Fruit fly (Drosophila melanogaster): ENCODE data around the gene kek6.
A peak's percentile ranks its signal among the peaks of the same experiment; 100 is the strongest.

The kek6 gene

dm6 chr3R:31616001-31616400 lies 5.9 kb upstream of the kek6 start, which contains the start of the genes Mnat9 and CG1792 (continued):
- TF ChIP-seq OdsH (GFP tag; optimal IDR thresholded peaks at IDR 0.05), result peak; percentile 99

- TF ChIP-seq Rel (GFP tag; optimal IDR thresholded peaks at IDR 0.05) (no peak), Rel (tag; optimal IDR thresholded peaks at IDR 0.05) (peak; percentile 38), sage (GFP tag; optimal IDR thresholded peaks at IDR 0.05) (peak; percentile 4), tai (GFP tag; optimal IDR thresholded peaks at IDR 0.05) (no peak)
Observed at dm6 chr3R:31617801-31618200, 4.1 kb upstream of the kek6 start, which contains the start of gene pasha. Gene pasha, plus strand, starts transcription at chr3R:31617977.

- TF ChIP-seq CG32264 (GFP tag; optimal IDR thresholded peaks at IDR 0.05) (no peak), CG9705 (GFP tag; optimal IDR thresholded peaks at IDR 0.05) (no peak)
Observed at dm6 chr3R:31622648-31623047, 712 bp downstream of the kek6 start.

dm6 chr3R:31626237-31626636 lies 4.3 kb downstream of the kek6 start:
- TF ChIP-seq br (GFP tag; optimal IDR thresholded peaks at IDR 0.05) (no peak), brk (GFP tag; optimal IDR thresholded peaks at IDR 0.05) (no peak), jim (GFP tag; optimal IDR thresholded peaks at IDR 0.05) (no peak), GATAd (GFP tag; optimal IDR thresholded peaks at IDR 0.05) (no peak), psq (GFP tag; optimal IDR thresholded peaks at IDR 0.05) (no peak), Abd-B (GFP tag; optimal IDR thresholded peaks at IDR 0.05) (no peak), dsf (GFP tag; optimal IDR thresholded peaks at IDR 0.05; ENCODE audit: borderline replicate concordance) (no peak), Myc (optimal IDR thresholded peaks at IDR 0.05) (no peak), CG9705 (GFP tag; optimal IDR thresholded peaks at IDR 0.05) (no peak), pan (optimal IDR thresholded peaks at IDR 0.05) (no peak), Vsx2 (GFP tag; optimal IDR thresholded peaks at IDR 0.05; ENCODE audit: partially characterized antibody) (no peak), Hnf4 (GFP tag; optimal IDR thresholded peaks at IDR 0.05) (no peak), dmrt93B (GFP tag; optimal IDR thresholded peaks at IDR 0.05) (no peak), OdsH (GFP tag; optimal IDR thresholded peaks at IDR 0.05) (no peak), dl (GFP tag; optimal IDR thresholded peaks at IDR 0.05; ENCODE audit: insufficient read depth in 1 of 2, partially characterized antibody in 2 of 2) (no peak), Jra (GFP tag; optimal IDR thresholded peaks at IDR 0.05) (no peak), lola (GFP tag; optimal IDR thresholded peaks at IDR 0.05) (no peak), woc (GFP tag; optimal IDR thresholded peaks at IDR 0.05) (no peak)

- TF ChIP-seq foxo (GFP tag; optimal IDR thresholded peaks at IDR 0.05), result peak in 1 of 2 experiments; percentile 25
- TF ChIP-seq N (GFP tag; optimal IDR thresholded peaks at IDR 0.05), result no peak
Observed at dm6 chr3R:31627186-31627585, 5.2 kb downstream of the kek6 start.

dm6 chr3R:31630376-31630775 lies 8.4 kb downstream of the kek6 start:
- TF ChIP-seq HLH106 (tag; optimal IDR thresholded peaks at IDR 0.05), result no peak
- no peak for TF ChIP-seq dsf (GFP tag; optimal IDR thresholded peaks at IDR 0.05; ENCODE audit: borderline replicate concordance)
- TF ChIP-seq Hr83 (GFP tag; optimal IDR thresholded peaks at IDR 0.05; ENCODE audit: poor library complexity, severe bottlenecking), result no peak
- no peak for TF ChIP-seq usp (GFP tag; optimal IDR thresholded peaks at IDR 0.05)
- TF ChIP-seq Rel (GFP tag; optimal IDR thresholded peaks at IDR 0.05), result no peak
- no peak for TF ChIP-seq Rel (tag; optimal IDR thresholded peaks at IDR 0.05)
- no peak for TF ChIP-seq Hr78 (GFP tag; optimal IDR thresholded peaks at IDR 0.05)
- TF ChIP-seq CrebA (GFP tag; optimal IDR thresholded peaks at IDR 0.05; ENCODE audit: borderline replicate concordance), result no peak

dm6 chr3R:31632316-31632715 lies 10.4 kb downstream of the kek6 start:
- TF ChIP-seq dl (GFP tag; optimal IDR thresholded peaks at IDR 0.05; ENCODE audit: insufficient read depth in 1 of 2, partially characterized antibody in 2 of 2) (no peak), Myc (optimal IDR thresholded peaks at IDR 0.05) (no peak), Sp1 (GFP tag; optimal IDR thresholded peaks at IDR 0.05) (no peak), Hr78 (GFP tag; optimal IDR thresholded peaks at IDR 0.05) (no peak), br (GFP tag; optimal IDR thresholded peaks at IDR 0.05) (no peak), Hr83 (GFP tag; optimal IDR thresholded peaks at IDR 0.05; ENCODE audit: poor library complexity, severe bottlenecking) (no peak), Jra (GFP tag; optimal IDR thresholded peaks at IDR 0.05) (no peak), CrebA (GFP tag; optimal IDR thresholded peaks at IDR 0.05; ENCODE audit: borderline replicate concordance) (no peak), lola (GFP tag; optimal IDR thresholded peaks at IDR 0.05) (no peak), CG32264 (GFP tag; optimal IDR thresholded peaks at IDR 0.05) (no peak), GATAd (GFP tag; optimal IDR thresholded peaks at IDR 0.05) (no peak), Vsx2 (GFP tag; optimal IDR thresholded peaks at IDR 0.05; ENCODE audit: partially characterized antibody) (no peak), h (GFP tag; optimal IDR thresholded peaks at IDR 0.05) (no peak), sv (GFP tag; optimal IDR thresholded peaks at IDR 0.05) (no peak), ey (GFP tag; optimal IDR thresholded peaks at IDR 0.05) (no peak), fru (GFP tag; optimal IDR thresholded peaks at IDR 0.05) (no peak), usp (GFP tag; optimal IDR thresholded peaks at IDR 0.05) (no peak)
